Worm (Caenorhabditis elegans) whole organism, L2 larva: ENCODE measurements around the gene srg-60.

Experiments used
- nhr-6 ChIP-seq: fragments of 150-350 bp; optimal IDR thresholded peaks from 2 replicates; lab custom pipeline; 2014; ENCODE audit warnings: missing biosample characterization, missing genetic modification characterization
- sma-9 ChIP-seq, 2 experiments: fragments of 150-350 bp in 1 of 2; sonication (generic microtip) in 1 of 2; optimal IDR thresholded peaks; 2 replicates each; lab custom pipeline; 2014 to 2016; ENCODE audit warnings: missing genetic modification characterization in 2 of 2, mild to moderate bottlenecking in 1 of 2, missing biosample characterization in 1 of 2, missing compliant biosample characterization in 1 of 2, missing genetic modification reagents in 1 of 2, moderate library complexity in 1 of 2
- unc-55 ChIP-seq: fragments of 150-350 bp; sonication (generic microtip); optimal IDR thresholded peaks from 3 replicates; lab custom pipeline; 2014; ENCODE audit warnings: missing biosample characterization, missing genetic modification reagents, missing genetic modification characterization
- unc-62 ChIP-seq: fragments of 150-350 bp; optimal IDR thresholded peaks from 2 replicates; lab custom pipeline; 2014; ENCODE audit warnings: missing biosample characterization, missing genetic modification reagents, missing genetic modification characterization

- peak; percentile 65 for TF ChIP-seq sma-9 (GFP tag; optimal IDR thresholded peaks at IDR 0.05; lab: Kevin White, UChicago)
- no peak for TF ChIP-seq sma-9 (tag; optimal IDR thresholded peaks at IDR 0.05; lab: Kevin White, UChicago)
- no peak for TF ChIP-seq unc-62
- TF ChIP-seq unc-55 (GFP tag; lab: Kevin White, UChicago) = peak; percentile 94
- TF ChIP-seq nhr-6 (tag; lab: Kevin White, UChicago) = peak; percentile 22
These were observed 49.9 kb downstream of the srg-60 start, which contains the start of gene W02G9.3 for ce11 chrV:2672603-2673002.
